Worm (Caenorhabditis elegans) whole organism, L3 larva: Measurements from ENCODE around the gene pisy-1.

ENCODE experiments used
- nhr-25 ChIP-seq: sonication (generic microtip); optimal IDR thresholded peaks from 2 replicates; lab custom pipeline; 2017; ENCODE audit warnings: missing biosample characterization, missing genetic modification characterization
- nhr-76 ChIP-seq: fragments of 150-350 bp; sonication (generic microtip); optimal IDR thresholded peaks from 5 replicates; lab custom pipeline; 2014; ENCODE audit warnings: missing biosample characterization, missing genetic modification characterization
- unc-62 ChIP-seq: fragments of 150-350 bp; sonication (generic microtip); optimal IDR thresholded peaks from 4 replicates; lab custom pipeline; 2014; ENCODE audit warnings: missing biosample characterization, missing genetic modification reagents, missing genetic modification characterization

ce11 chrII:12728608-12729007 lies 9.5 kb downstream of the pisy-1 start:
- no peak for TF ChIP-seq nhr-76 (tag; lab: Kevin White, UChicago)
- TF ChIP-seq nhr-25 (tag; lab: Kevin White, UChicago), result no peak
- TF ChIP-seq unc-62 (GFP tag; lab: Kevin White, UChicago), result no peak
